Fruit fly (Drosophila melanogaster) whole organism, embryonic: ENCODE measurements around the gene Mic26-27.

Source experiments
- Aef1 ChIP-seq: fragments of 200-800 bp; sonication (Bioruptor generic); IDR thresholded peaks from 3 replicates; pipeline ENCODE4 v1.3.6; 2022; ENCODE audit warnings: missing biosample characterization, missing genetic modification characterization
- Atf3 ChIP-seq: fragments of 200-800 bp; sonication (Bioruptor generic); optimal IDR thresholded peaks from 3 replicates; lab custom pipeline; 2016; ENCODE audit warnings: missing biosample characterization, missing genetic modification characterization
- Bteb2 ChIP-seq: fragments of 200-800 bp; sonication (Bioruptor generic); optimal IDR thresholded peaks from 2 replicates; lab custom pipeline; 2016; ENCODE audit warnings: missing biosample characterization, missing genetic modification characterization
- CG10543 ChIP-seq: fragments of 200-800 bp; sonication (Bioruptor generic); optimal IDR thresholded peaks from 3 replicates; lab custom pipeline; 2017; ENCODE audit warnings: missing biosample characterization, mild to moderate bottlenecking, missing genetic modification characterization, moderate library complexity
- CG11504 ChIP-seq: fragments of 200-800 bp; sonication (Bioruptor generic); optimal IDR thresholded peaks from 3 replicates; lab custom pipeline; 2019; ENCODE audit warnings: missing biosample characterization, mild to moderate bottlenecking, missing genetic modification characterization, moderate library complexity
- CG15514 ChIP-seq: fragments of 200-800 bp; sonication (Bioruptor generic); optimal IDR thresholded peaks from 3 replicates; lab custom pipeline; 2017; ENCODE audit warnings: missing biosample characterization, missing genetic modification characterization, mild to moderate bottlenecking, moderate library complexity, missing genetic modification reagents
- CG1602 ChIP-seq: fragments of 200-800 bp; sonication (Bioruptor generic); optimal IDR thresholded peaks from 3 replicates; lab custom pipeline; 2016; ENCODE audit warnings: missing biosample characterization, missing genetic modification characterization
- CG16779 ChIP-seq: fragments of 200-800 bp; sonication (Bioruptor generic); IDR thresholded peaks from 2 replicates; pipeline ENCODE4 v1.3.6; 2022; ENCODE audit warnings: missing biosample characterization, missing genetic modification characterization
- CG17186 ChIP-seq: fragments of 200-800 bp; sonication (Bioruptor generic); optimal IDR thresholded peaks from 3 replicates; lab custom pipeline; 2017; ENCODE audit warnings: missing biosample characterization, missing genetic modification reagents, missing genetic modification characterization
- CG17568 ChIP-seq: fragments of 200-800 bp; sonication (Bioruptor generic); optimal IDR thresholded peaks from 2 replicates; lab custom pipeline; 2018; ENCODE audit warnings: missing biosample characterization, mild to moderate bottlenecking, missing genetic modification characterization, moderate library complexity
- CG18599 ChIP-seq: fragments of 200-800 bp; sonication (Bioruptor generic); optimal IDR thresholded peaks from 3 replicates; lab custom pipeline; 2017; ENCODE audit warnings: missing biosample characterization, missing genetic modification characterization, mild to moderate bottlenecking, moderate library complexity, missing genetic modification reagents
- CG32532 ChIP-seq: fragments of 200-800 bp; sonication (Bioruptor generic); IDR thresholded peaks from 2 replicates; pipeline ENCODE4 v1.3.6; 2022; ENCODE audit warnings: missing biosample characterization, missing genetic modification characterization
- CG3281 ChIP-seq: fragments of 200-800 bp; sonication (Bioruptor generic); optimal IDR thresholded peaks from 3 replicates; lab custom pipeline; 2017; ENCODE audit warnings: missing biosample characterization, mild to moderate bottlenecking, missing genetic modification characterization
- CG33557 ChIP-seq: fragments of 200-800 bp; sonication (Bioruptor generic); optimal IDR thresholded peaks from 2 replicates; lab custom pipeline; 2019; ENCODE audit warnings: missing biosample characterization, mild to moderate bottlenecking, missing genetic modification characterization, moderate library complexity
- CG3838 ChIP-seq: fragments of 200-800 bp; sonication (Bioruptor generic); optimal IDR thresholded peaks from 3 replicates; lab custom pipeline; 2016; ENCODE audit warnings: missing biosample characterization, missing genetic modification characterization
- CG4328 ChIP-seq: fragments of 200-800 bp; sonication (Bioruptor generic); optimal IDR thresholded peaks from 3 replicates; lab custom pipeline; 2017; ENCODE audit warnings: missing biosample characterization, missing genetic modification reagents, missing genetic modification characterization
- CG4730 ChIP-seq: fragments of 200-800 bp; sonication (Bioruptor generic); IDR thresholded peaks from 2 replicates; pipeline ENCODE4 v1.3.6; 2022; ENCODE audit warnings: missing biosample characterization, missing genetic modification characterization
- CG6254 ChIP-seq: fragments of 200-800 bp; sonication (Bioruptor generic); optimal IDR thresholded peaks from 3 replicates; lab custom pipeline; 2017; ENCODE audit warnings: mild to moderate bottlenecking, missing biosample characterization, missing genetic modification reagents, missing genetic modification characterization
- CG6813 ChIP-seq: fragments of 200-800 bp; sonication (Bioruptor generic); optimal IDR thresholded peaks from 2 replicates; lab custom pipeline; 2017; ENCODE audit warnings: missing biosample characterization, missing genetic modification characterization, mild to moderate bottlenecking, moderate library complexity, missing genetic modification reagents
- CG7786 ChIP-seq: fragments of 200-800 bp; sonication (Bioruptor generic); optimal IDR thresholded peaks from 2 replicates; lab custom pipeline; 2016; ENCODE audit warnings: missing biosample characterization, missing genetic modification characterization
- CG8290 ChIP-seq, 3 experiments: fragments of 200-800 bp; sonication (Bioruptor generic); optimal IDR thresholded peaks; 2 replicates each; lab custom pipeline; 2016 to 2019; ENCODE audit warnings: missing biosample characterization in 3 of 3, missing genetic modification characterization in 3 of 3, mild to moderate bottlenecking in 2 of 3, moderate library complexity in 1 of 3
- CG9215 ChIP-seq: fragments of 200-800 bp; sonication (Bioruptor generic); IDR thresholded peaks from 2 replicates; pipeline ENCODE4 v1.3.6; 2022; ENCODE audit warnings: missing biosample characterization, missing genetic modification characterization
- D19B ChIP-seq: fragments of 200-800 bp; sonication (Bioruptor generic); optimal IDR thresholded peaks from 2 replicates; lab custom pipeline; 2017; ENCODE audit warnings: missing biosample characterization, mild to moderate bottlenecking, missing genetic modification characterization
- HmgZ ChIP-seq: fragments of 200-800 bp; sonication (Bioruptor generic); optimal IDR thresholded peaks from 2 replicates; lab custom pipeline; 2018; ENCODE audit warnings: missing biosample characterization, mild to moderate bottlenecking, missing genetic modification characterization
- Hmr ChIP-seq: fragments of 200-800 bp; sonication (Bioruptor generic); optimal IDR thresholded peaks from 3 replicates; lab custom pipeline; 2017; ENCODE audit warnings: mild to moderate bottlenecking, missing biosample characterization, missing genetic modification reagents, missing genetic modification characterization
- Hr51 ChIP-seq, 2 experiments: fragments of 200-800 bp; sonication (Bioruptor generic); optimal IDR thresholded peaks; 2 replicates in 1 of 2; 3 replicates in 1 of 2; lab custom pipeline; 2016 to 2018; ENCODE audit warnings: missing biosample characterization in 2 of 2, missing genetic modification characterization in 2 of 2, mild to moderate bottlenecking in 1 of 2, moderate library complexity in 1 of 2
- Med ChIP-seq: fragments of 200-800 bp; sonication (Bioruptor generic); peaks from one replicate; lab custom pipeline; 2016; ENCODE audit warnings: missing biosample characterization, missing genetic modification characterization, mild to moderate bottlenecking, inconsistent platforms, moderate library complexity
- Meics ChIP-seq: fragments of 200-800 bp; sonication (Bioruptor generic); optimal IDR thresholded peaks from 2 replicates; lab custom pipeline; 2017; ENCODE audit warnings: missing biosample characterization, mild to moderate bottlenecking, missing genetic modification characterization
- Mrtf ChIP-seq: fragments of 200-800 bp; sonication (Bioruptor generic); IDR thresholded peaks from 3 replicates; pipeline ENCODE4 v1.3.6; 2022; ENCODE audit warnings: missing biosample characterization, missing genetic modification characterization
- Sin3A ChIP-seq: fragments of >200 bp; optimal IDR thresholded peaks from 2 replicates; lab custom pipeline; 2018
- Six4 ChIP-seq: fragments of 200-800 bp; sonication (Bioruptor generic); optimal IDR thresholded peaks from 2 replicates; lab custom pipeline; 2016; ENCODE audit warnings: missing biosample characterization, missing genetic modification characterization
- chinmo ChIP-seq: fragments of 200-800 bp; sonication (Bioruptor generic); IDR thresholded peaks from 4 replicates; pipeline ENCODE4 v1.3.6; 2022; ENCODE audit warnings: missing biosample characterization, missing genetic modification characterization; ENCODE audit not compliant: partially characterized antibody
- cwo ChIP-seq: fragments of 200-800 bp; sonication (Bioruptor generic); optimal IDR thresholded peaks from 3 replicates; lab custom pipeline; 2017; ENCODE audit warnings: missing biosample characterization, missing genetic modification characterization, mild to moderate bottlenecking, moderate library complexity, missing genetic modification reagents
- da ChIP-seq: fragments of 200-800 bp; sonication (Bioruptor generic); optimal IDR thresholded peaks from 2 replicates; lab custom pipeline; 2016; ENCODE audit warnings: missing biosample characterization, missing genetic modification characterization
- danr ChIP-seq: fragments of 200-800 bp; sonication (Bioruptor generic); IDR thresholded peaks from 2 replicates; pipeline ENCODE4 v1.3.6; 2022; ENCODE audit warnings: missing biosample characterization, missing genetic modification characterization
- grn ChIP-seq: fragments of 200-800 bp; sonication (Bioruptor generic); optimal IDR thresholded peaks from 3 replicates; lab custom pipeline; 2017; ENCODE audit warnings: missing biosample characterization, missing genetic modification characterization
- ham ChIP-seq: fragments of 200-800 bp; sonication (Bioruptor generic); IDR thresholded peaks from 2 replicates; pipeline ENCODE4 v1.3.6; 2022; ENCODE audit warnings: missing biosample characterization, missing genetic modification characterization
- ind ChIP-seq: fragments of 200-800 bp; sonication (Bioruptor generic); optimal IDR thresholded peaks from 3 replicates; lab custom pipeline; 2016; ENCODE audit warnings: missing biosample characterization, missing genetic modification characterization
- inv ChIP-seq: fragments of 200-800 bp; sonication (Bioruptor generic); IDR thresholded peaks from 2 replicates; pipeline ENCODE4 v1.3.6; 2022; ENCODE audit warnings: missing biosample characterization, missing genetic modification characterization; ENCODE audit not compliant: partially characterized antibody
- lab ChIP-seq: fragments of 200-800 bp; sonication (Bioruptor generic); optimal IDR thresholded peaks from 3 replicates; lab custom pipeline; 2017; ENCODE audit warnings: missing biosample characterization, missing genetic modification characterization, mild to moderate bottlenecking, moderate library complexity, missing genetic modification reagents
- pb ChIP-seq: fragments of 200-800 bp; sonication (Bioruptor generic); optimal IDR thresholded peaks from 3 replicates; lab custom pipeline; 2016; ENCODE audit warnings: missing biosample characterization, missing genetic modification characterization
- pfk ChIP-seq: fragments of 200-800 bp; sonication (Bioruptor generic); optimal IDR thresholded peaks from 2 replicates; lab custom pipeline; 2018; ENCODE audit warnings: missing biosample characterization, mild to moderate bottlenecking, missing genetic modification characterization, moderate library complexity
- phol ChIP-seq: fragments of 200-800 bp; sonication (Bioruptor generic); optimal IDR thresholded peaks from 3 replicates; lab custom pipeline; 2018; ENCODE audit warnings: missing biosample characterization, mild to moderate bottlenecking, missing genetic modification characterization, moderate library complexity
- pita ChIP-seq: fragments of 200-800 bp; sonication (Bioruptor generic); optimal IDR thresholded peaks from 2 replicates; lab custom pipeline; 2017; ENCODE audit warnings: missing biosample characterization, mild to moderate bottlenecking, missing genetic modification characterization
- schlank ChIP-seq: fragments of 200-800 bp; sonication (Bioruptor generic); optimal IDR thresholded peaks from 2 replicates; lab custom pipeline; 2018; ENCODE audit warnings: missing biosample characterization, mild to moderate bottlenecking, missing genetic modification characterization
- scrt ChIP-seq: fragments of 200-800 bp; sonication (Bioruptor generic); optimal IDR thresholded peaks from 2 replicates; lab custom pipeline; 2018; ENCODE audit warnings: missing biosample characterization, mild to moderate bottlenecking, missing genetic modification characterization, moderate library complexity
- sd ChIP-seq: fragments of 200-800 bp; sonication (Bioruptor generic); optimal IDR thresholded peaks from 3 replicates; lab custom pipeline; 2018; ENCODE audit warnings: missing biosample characterization, mild to moderate bottlenecking, missing genetic modification characterization, moderate library complexity
- sens ChIP-seq: fragments of 200-800 bp; sonication (Bioruptor generic); peaks from one replicate; lab custom pipeline; 2016; ENCODE audit warnings: missing biosample characterization, missing genetic modification characterization
- sisA ChIP-seq: fragments of 200-800 bp; sonication (Bioruptor generic); IDR thresholded peaks from 2 replicates; pipeline ENCODE4 v1.3.6; 2022; ENCODE audit warnings: missing biosample characterization, missing genetic modification characterization
- ssp ChIP-seq: fragments of 200-800 bp; sonication (Bioruptor generic); IDR thresholded peaks from 2 replicates; pipeline ENCODE4 v1.3.6; 2022; ENCODE audit warnings: missing biosample characterization, missing genetic modification characterization
- vvl ChIP-seq: fragments of 200-800 bp; sonication (Bioruptor generic); IDR thresholded peaks from 2 replicates; pipeline ENCODE4 v1.3.6; 2022; ENCODE audit warnings: missing biosample characterization, missing genetic modification characterization
- z ChIP-seq: fragments of 200-800 bp; sonication (Bioruptor generic); IDR thresholded peaks from 3 replicates; pipeline ENCODE4 v1.3.6; 2022; ENCODE audit warnings: missing biosample characterization, missing genetic modification characterization
- zfh1 ChIP-seq: fragments of 200-800 bp; sonication (Bioruptor generic); IDR thresholded peaks from 3 replicates; pipeline ENCODE4 v1.3.6; 2022; ENCODE audit warnings: missing biosample characterization, missing genetic modification characterization

Mic26-27 gene

DNA sequence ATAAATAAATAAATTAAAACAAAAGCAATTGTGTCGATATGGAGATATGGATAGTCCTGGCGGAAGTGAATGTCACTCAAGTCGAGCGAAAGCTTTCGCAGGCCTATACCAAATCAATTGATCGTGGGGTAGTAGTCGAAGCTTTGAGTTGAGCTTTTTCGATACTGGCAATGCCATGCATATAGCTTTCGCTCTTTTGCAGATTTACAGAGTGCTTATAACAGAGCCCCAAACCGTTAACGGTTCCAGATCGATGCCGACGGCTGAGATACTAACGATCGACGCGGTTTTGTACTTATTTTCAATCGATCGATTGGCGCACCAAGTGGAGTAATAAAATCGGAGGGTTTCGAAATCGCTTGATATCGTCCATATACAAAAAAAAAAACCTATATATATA lies 25.1 kb upstream of the Mic26-27 start, which contains the start of gene CG8925:
Gene CG8925, plus strand, starts transcription at position 245 of the 400 bp plus-strand sequence.
- TF ChIP-seq D19B, result no peak
- no peak for TF ChIP-seq CG17186
- TF ChIP-seq pita (GFP tag; lab: Kevin White, UChicago), result no peak
- TF ChIP-seq CG9215 (GFP tag; lab: Robert Waterston, UW), result peak; percentile 69
- TF ChIP-seq Sin3A, result no peak
- no peak for TF ChIP-seq phol
- TF ChIP-seq Atf3 (GFP tag; lab: Kevin White, UChicago), result no peak
- no peak for TF ChIP-seq ind
- TF ChIP-seq CG1602, result no peak
- TF ChIP-seq CG17568 (GFP tag; lab: Kevin White, UChicago), result no peak
- TF ChIP-seq inv (GFP tag; lab: Robert Waterston, UW), result no peak
- no peak for TF ChIP-seq CG7786
- no peak for TF ChIP-seq HmgZ (tag; lab: Kevin White, UChicago)
- TF ChIP-seq pb (GFP tag; lab: Kevin White, UChicago), result no peak
- no peak for TF ChIP-seq sisA (GFP tag; lab: Robert Waterston, UW)
- no peak for TF ChIP-seq Bteb2 (GFP tag; lab: Kevin White, UChicago)
- peak; percentile 21 for TF ChIP-seq grn (GFP tag; lab: Kevin White, UChicago)
- TF ChIP-seq pfk (GFP tag; lab: Kevin White, UChicago), result no peak
- TF ChIP-seq CG11504, result no peak
- peak; percentile 69; the same call in 1 of the 4 replicates for TF ChIP-seq chinmo (GFP tag; lab: Robert Waterston, UW)
- peak; percentile 89 for TF ChIP-seq z (GFP tag; lab: Robert Waterston, UW)
- no peak for TF ChIP-seq Six4 (GFP tag; lab: Kevin White, UChicago)
- TF ChIP-seq sens, result no peak
- TF ChIP-seq Hr51 (GFP tag; optimal IDR thresholded peaks at IDR 0.05; lab: Kevin White, UChicago), result no peak
- no peak for TF ChIP-seq Aef1
- TF ChIP-seq zfh1 (GFP tag; lab: Robert Waterston, UW), result no peak
- TF ChIP-seq danr (GFP tag; lab: Robert Waterston, UW), result no peak
- TF ChIP-seq vvl (GFP tag; lab: Robert Waterston, UW), result no peak
- TF ChIP-seq CG4730 (GFP tag; lab: Robert Waterston, UW), result no peak
- TF ChIP-seq CG33557, result no peak
- TF ChIP-seq ssp (GFP tag; lab: Robert Waterston, UW), result no peak
- no peak for TF ChIP-seq CG3838
- TF ChIP-seq Mrtf (GFP tag; lab: Robert Waterston, UW), result no peak

DNA sequence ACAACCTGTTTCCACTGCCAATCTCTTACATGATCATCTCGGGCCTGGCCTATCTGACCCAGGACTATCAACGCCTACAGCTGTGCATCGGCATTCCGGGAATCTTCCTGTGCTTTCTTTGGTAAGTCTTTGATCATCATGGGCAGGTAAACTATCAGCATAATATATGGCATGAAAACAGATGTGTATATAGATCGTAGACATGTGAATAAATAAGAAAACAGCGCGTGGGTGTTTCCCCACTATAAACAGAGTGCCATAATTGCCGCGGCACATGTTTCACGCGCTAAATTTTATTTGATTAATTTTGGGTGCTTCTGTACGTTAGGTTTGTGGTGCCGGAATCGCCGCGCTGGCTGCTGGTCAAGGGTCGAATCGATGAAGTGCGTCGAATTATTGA lies 21.4 kb upstream of the Mic26-27 start:
- peak; percentile 5 for TF ChIP-seq CG4328
- TF ChIP-seq CG15514, result peak; percentile 30
- peak; percentile 19 for TF ChIP-seq Hmr (GFP tag; lab: Kevin White, UChicago)
- TF ChIP-seq CG18599, result peak; percentile 72
- peak; percentile 45 for TF ChIP-seq CG3281
- TF ChIP-seq CG16779, result no peak
- peak; percentile 39 for TF ChIP-seq schlank
- TF ChIP-seq ham (GFP tag; lab: Robert Waterston, UW), result no peak
- TF ChIP-seq CG32532 (GFP tag; lab: Robert Waterston, UW), result no peak
- TF ChIP-seq da, result no peak
- TF ChIP-seq lab (GFP tag; lab: Kevin White, UChicago), result peak; percentile 64
- TF ChIP-seq CG6813 (GFP tag; lab: Kevin White, UChicago), result peak; percentile 33
- TF ChIP-seq CG10543 (GFP tag; lab: Kevin White, UChicago), result peak; percentile 21
- peak; percentile 27 for TF ChIP-seq sd (tag; lab: Kevin White, UChicago)
- no peak for TF ChIP-seq scrt (GFP tag; lab: Kevin White, UChicago)
- peak; percentile 27 for TF ChIP-seq cwo (GFP tag; lab: Kevin White, UChicago)
- peak; percentile 27 for TF ChIP-seq Meics (GFP tag; lab: Kevin White, UChicago)
- no peak for TF ChIP-seq CG8290 (GFP tag; optimal IDR thresholded peaks at IDR 0.05; lab: Kevin White, UChicago)
- no peak for TF ChIP-seq CG8290 (tag; optimal IDR thresholded peaks at IDR 0.05; lab: Kevin White, UChicago)
- peak; percentile 66 for TF ChIP-seq Med
- no peak for TF ChIP-seq CG6254 (GFP tag; lab: Kevin White, UChicago)
